Fruit fly (Drosophila melanogaster): ENCODE data around the gene CG14187.

Gene CG14187

DNA sequence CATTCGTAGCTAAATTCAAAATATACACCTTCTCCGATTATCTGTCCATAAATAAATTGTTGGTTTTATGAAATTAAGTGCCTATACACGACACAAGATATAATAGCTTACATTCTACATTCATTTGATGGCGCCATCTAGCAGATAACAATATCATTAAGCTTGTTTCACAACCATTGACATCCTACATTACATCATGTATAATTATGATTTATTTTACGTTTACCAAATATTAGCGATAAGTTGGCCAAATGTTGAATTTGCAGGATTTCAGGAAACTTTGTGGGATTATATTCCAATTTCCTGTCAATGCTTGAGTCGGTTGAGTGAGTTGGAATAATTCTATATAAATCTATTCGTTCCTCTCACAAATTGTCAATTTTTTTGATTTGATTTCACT lies 15.3 kb downstream of the CG14187 start (continued):
- no peak for TF ChIP-seq CG15479 (GFP tag; optimal IDR thresholded peaks at IDR 0.05)
- no peak for TF ChIP-seq nerfin-2 (GFP tag; IDR thresholded peaks at IDR 0.05; ENCODE audit: partially characterized antibody)
- TF ChIP-seq CG7987 (GFP tag; optimal IDR thresholded peaks at IDR 0.05): no peak
- TF ChIP-seq Bgb (GFP tag; IDR thresholded peaks at IDR 0.05; ENCODE audit: partially characterized antibody): peak; percentile 85
- TF ChIP-seq Aef1 (GFP tag; IDR thresholded peaks at IDR 0.05): no peak
- TF ChIP-seq CG15514 (GFP tag; optimal IDR thresholded peaks at IDR 0.05): no peak
- no peak for TF ChIP-seq dpn (GFP tag; optimal IDR thresholded peaks at IDR 0.05)
- no peak for TF ChIP-seq usp (GFP tag; optimal IDR thresholded peaks at IDR 0.05)
- TF ChIP-seq wek (GFP tag; optimal IDR thresholded peaks at IDR 0.05): no peak
- peak; percentile 25 for TF ChIP-seq Hsf (GFP tag; optimal IDR thresholded peaks at IDR 0.05)
- TF ChIP-seq Hr3 (GFP tag; optimal IDR thresholded peaks at IDR 0.05): no peak
- TF ChIP-seq chif (GFP tag; optimal IDR thresholded peaks at IDR 0.05): peak in 1 of 2 experiments; percentile 23
- no peak for TF ChIP-seq NC2α (GFP tag; optimal IDR thresholded peaks at IDR 0.05)
- TF ChIP-seq chinmo (GFP tag; IDR thresholded peaks at IDR 0.05; ENCODE audit: partially characterized antibody): no peak
- TF ChIP-seq prd (optimal IDR thresholded peaks at IDR 0.05): no peak
- no peak for TF ChIP-seq prd (GFP tag; IDR thresholded peaks at IDR 0.05)
- peak; percentile 19 for TF ChIP-seq CG1647 (GFP tag; optimal IDR thresholded peaks at IDR 0.05)
- no peak for TF ChIP-seq Lpt (GFP tag; optimal IDR thresholded peaks at IDR 0.05)
- TF ChIP-seq CG4328 (GFP tag; optimal IDR thresholded peaks at IDR 0.05): no peak
- TF ChIP-seq CG10267 (tag; optimal IDR thresholded peaks at IDR 0.05): no peak
- TF ChIP-seq GATAe (GFP tag; conservative IDR thresholded peaks at IDR 0.05): no peak
- TF ChIP-seq trem (tag; optimal IDR thresholded peaks at IDR 0.05): no peak
- no peak for TF ChIP-seq CG15269 (tag; optimal IDR thresholded peaks at IDR 0.05)
- TF ChIP-seq CG12155 (GFP tag; optimal IDR thresholded peaks at IDR 0.05): no peak
- no peak for TF ChIP-seq CG4707 (GFP tag; optimal IDR thresholded peaks at IDR 0.05)
- no peak for TF ChIP-seq CG17568 (GFP tag; optimal IDR thresholded peaks at IDR 0.05)
- peak; percentile 8; the same call in 1 of the 2 replicates for TF ChIP-seq Adf1 (GFP tag; IDR thresholded peaks at IDR 0.05)
- no peak for TF ChIP-seq CG8765 (GFP tag; IDR thresholded peaks at IDR 0.05)
- peak; percentile 83 for TF ChIP-seq Med (GFP tag)
- no peak for TF ChIP-seq sd (tag; optimal IDR thresholded peaks at IDR 0.05)
- TF ChIP-seq da (GFP tag; optimal IDR thresholded peaks at IDR 0.05): no peak
- TF ChIP-seq amos (GFP tag; IDR thresholded peaks at IDR 0.05; ENCODE audit: partially characterized antibody): peak; percentile 81
- TF ChIP-seq CG10209 (GFP tag; optimal IDR thresholded peaks at IDR 0.05): no peak
- no peak for TF ChIP-seq Mrtf (GFP tag; IDR thresholded peaks at IDR 0.05)
- no peak for TF ChIP-seq CG3163 (GFP tag; optimal IDR thresholded peaks at IDR 0.05)
- TF ChIP-seq CG12659 (GFP tag; optimal IDR thresholded peaks at IDR 0.05): no peak
- no peak for TF ChIP-seq CG32532 (GFP tag; IDR thresholded peaks at IDR 0.05)
- TF ChIP-seq CG11093 (GFP tag; IDR thresholded peaks at IDR 0.05): no peak
- TF ChIP-seq jumu (GFP tag; optimal IDR thresholded peaks at IDR 0.05): no peak
- TF ChIP-seq zen2 (GFP tag; IDR thresholded peaks at IDR 0.05; ENCODE audit: partially characterized antibody): no peak
- TF ChIP-seq CG4820 (GFP tag; optimal IDR thresholded peaks at IDR 0.05): no peak
- no peak for TF ChIP-seq en (GFP tag; optimal IDR thresholded peaks at IDR 0.05)
- no peak for TF ChIP-seq CG9215 (GFP tag; IDR thresholded peaks at IDR 0.05)
- TF ChIP-seq pzg (GFP tag; optimal IDR thresholded peaks at IDR 0.05): no peak
- TF ChIP-seq CG5180 (GFP tag; optimal IDR thresholded peaks at IDR 0.05): no peak
- no peak for TF ChIP-seq wdn (GFP tag; IDR thresholded peaks at IDR 0.05)

Measured in whole organism, embryonic.